Worm (Caenorhabditis elegans): Measurements from ENCODE around the gene hpo-34.

hpo-34 gene

ce11 chrX:11546445-11547275 lies 27.8 kb upstream of the hpo-34 start, which contains the start of gene selt-1.1 (continued):
- no peak for TF ChIP-seq F57A8.1 (GFP tag; optimal IDR thresholded peaks at IDR 0.05)
- no peak for TF ChIP-seq madf-10 (tag; optimal IDR thresholded peaks at IDR 0.05)
- TF ChIP-seq egl-44 (GFP tag; IDR thresholded peaks at IDR 0.05): no peak
- TF ChIP-seq hmg-1.2 (GFP tag; IDR thresholded peaks at IDR 0.05): peak; percentile 96
- TF ChIP-seq rcor-1 (GFP tag; IDR thresholded peaks at IDR 0.05): peak; percentile 56; the same call in 1 of the 2 replicates
- TF ChIP-seq tbp1 (GFP tag; optimal IDR thresholded peaks at IDR 0.05): no peak
- TF ChIP-seq snpc-4 (GFP tag; optimal IDR thresholded peaks at IDR 0.05): no peak
- TF ChIP-seq snpc-4 (tag; optimal IDR thresholded peaks at IDR 0.05): peak in 1 of 4 experiments; percentile 40
- TF ChIP-seq pbrm-1 (GFP tag; IDR thresholded peaks at IDR 0.05): peak; percentile 32; the same call in 1 of the 2 replicates
- TF ChIP-seq Y53F4B.3 (GFP tag; IDR thresholded peaks at IDR 0.05): no peak
- TF ChIP-seq nfyb-1 (GFP tag; IDR thresholded peaks at IDR 0.05): 0 out of 2 replicates have a peak, but pooled peaks have one; percentile 21
- TF ChIP-seq let-607 (tag; optimal IDR thresholded peaks at IDR 0.05): peak; percentile 43 to 68
- no peak for TF ChIP-seq egl-18 (GFP tag; IDR thresholded peaks at IDR 0.05)
- peak; percentile 5 for TF ChIP-seq F23B12.7 (tag; optimal IDR thresholded peaks at IDR 0.05; ENCODE audit: insufficient read depth)
- TF ChIP-seq gei-17 (GFP tag; optimal IDR thresholded peaks at IDR 0.05): peak; percentile 31
- peak; percentile 65; the same call in 1 of the 2 replicates for TF ChIP-seq B0336.3 (GFP tag; IDR thresholded peaks at IDR 0.05)
- no peak for TF ChIP-seq rpc-1 (optimal IDR thresholded peaks at IDR 0.05)
- TF ChIP-seq rpc-1 (tag; optimal IDR thresholded peaks at IDR 0.05): no peak
- peak; percentile 26 for TF ChIP-seq unc-62 (GFP tag; optimal IDR thresholded peaks at IDR 0.05)
- peak; percentile 65 for TF ChIP-seq lin-40 (tag; optimal IDR thresholded peaks at IDR 0.05)
- TF ChIP-seq nhr-80 (tag; optimal IDR thresholded peaks at IDR 0.05): peak; percentile 98
- peak; percentile 57 for TF ChIP-seq attf-5 (GFP tag; optimal IDR thresholded peaks at IDR 0.05)
- TF ChIP-seq bed-2 (GFP tag; IDR thresholded peaks at IDR 0.05): 0 out of 2 replicates have a peak, but pooled peaks have one; percentile 28
- TF ChIP-seq egrh-3 (GFP tag; IDR thresholded peaks at IDR 0.05): no peak
- TF ChIP-seq ztf-18 (tag; optimal IDR thresholded peaks at IDR 0.05): peak; percentile 16
- peak; percentile 29 for TF ChIP-seq atf-7 (tag; optimal IDR thresholded peaks at IDR 0.05)
- no peak for TF ChIP-seq hrde-1 (tag; optimal IDR thresholded peaks at IDR 0.05; ENCODE audit: borderline replicate concordance)

ce11 chrX:11541690-11542089 lies 22.8 kb upstream of the hpo-34 start:
- no peak for TF ChIP-seq F23B12.7 (tag; optimal IDR thresholded peaks at IDR 0.05; ENCODE audit: insufficient read depth)
- no peak for TF ChIP-seq nhr-120 (GFP tag; IDR thresholded peaks at IDR 0.05)
- TF ChIP-seq ztf-6 (GFP tag; IDR thresholded peaks at IDR 0.05): no peak
- no peak for TF ChIP-seq lag-1 (GFP tag; IDR thresholded peaks at IDR 0.05)
- no peak for TF ChIP-seq lir-1 (GFP tag; conservative IDR thresholded peaks at IDR 0.05)
- no peak for TF ChIP-seq ekl-4 (GFP tag; IDR thresholded peaks at IDR 0.05)
- no peak for TF ChIP-seq Y79H2A.3 (GFP tag; conservative IDR thresholded peaks at IDR 0.05)
- TF ChIP-seq dpl-1 (GFP tag; optimal IDR thresholded peaks at IDR 0.05): no peak
- TF ChIP-seq cebp-1 (GFP tag; IDR thresholded peaks at IDR 0.05): no peak
- no peak for TF ChIP-seq cebp-1 (tag; optimal IDR thresholded peaks at IDR 0.05)
- no peak for TF ChIP-seq athp-1 (tag; optimal IDR thresholded peaks at IDR 0.05)
- TF ChIP-seq pha-4 (tag; optimal IDR thresholded peaks at IDR 0.05): no peak
- no peak for TF ChIP-seq ZK185.1 (tag; optimal IDR thresholded peaks at IDR 0.05; ENCODE audit: poor library complexity, severe bottlenecking)

Data from whole organism, young adult.